Worm (Caenorhabditis elegans): ENCODE results near the gene arrd-9.

ce11 chrII:12496981-12497380 lies 16.3 kb upstream of the arrd-9 start, which contains the start of gene T21B4.3:
- TF ChIP-seq him-1 (tag; optimal IDR thresholded peaks at IDR 0.05) (no peak), W03F9.2 (tag; optimal IDR thresholded peaks at IDR 0.05) (no peak), dao-5 (tag; optimal IDR thresholded peaks at IDR 0.05) (no peak)

All from whole organism, L4/young adult.